Worm (Caenorhabditis elegans) whole organism, L2 larva: ENCODE results near the gene ins-6.

Experiments
- ZK546.5 ChIP-seq: sonication (generic microtip); optimal IDR thresholded peaks from 2 replicates; lab custom pipeline; 2017; ENCODE audit warnings: missing biosample characterization, missing genetic modification characterization
- ama-1 ChIP-seq: fragments of 150-350 bp; optimal IDR thresholded peaks from 2 replicates; lab custom pipeline; 2018; ENCODE audit warnings: inconsistent platforms
- blmp-1 ChIP-seq: sonication (generic microtip); optimal IDR thresholded peaks from 2 replicates; lab custom pipeline; 2017; ENCODE audit warnings: missing genetic modification characterization, mild to moderate bottlenecking, missing compliant biosample characterization, antibody characterized with exemption, moderate library complexity; ENCODE audit not compliant: insufficient read depth
- dmd-4 ChIP-seq: sonication (generic microtip); optimal IDR thresholded peaks from 2 replicates; lab custom pipeline; 2017; ENCODE audit warnings: missing biosample characterization, missing genetic modification characterization
- lin-39 ChIP-seq: fragments of 150-350 bp; optimal IDR thresholded peaks from 2 replicates; lab custom pipeline; 2014; ENCODE audit warnings: missing biosample characterization, missing genetic modification reagents, missing genetic modification characterization
- mab-5 ChIP-seq: fragments of 150-350 bp; optimal IDR thresholded peaks from 2 replicates; lab custom pipeline; 2014; ENCODE audit warnings: missing biosample characterization, missing genetic modification characterization
- nhr-10 ChIP-seq: sonication (generic microtip); optimal IDR thresholded peaks from 2 replicates; lab custom pipeline; 2017; ENCODE audit warnings: missing biosample characterization, missing genetic modification characterization
- nhr-12 ChIP-seq: fragments of 150-350 bp; optimal IDR thresholded peaks from 2 replicates; lab custom pipeline; 2014; ENCODE audit warnings: missing biosample characterization, missing genetic modification characterization
- nhr-21 ChIP-seq: fragments of 150-350 bp; optimal IDR thresholded peaks from 2 replicates; lab custom pipeline; 2014; ENCODE audit warnings: missing biosample characterization, missing genetic modification characterization
- nhr-237 ChIP-seq: fragments of 150-350 bp; optimal IDR thresholded peaks from 2 replicates; lab custom pipeline; 2014; ENCODE audit warnings: missing biosample characterization, missing genetic modification characterization
- skn-1 ChIP-seq: sonication (generic microtip); optimal IDR thresholded peaks from 2 replicates; lab custom pipeline; 2017; ENCODE audit warnings: missing biosample characterization, missing genetic modification characterization
- ztf-11 ChIP-seq: sonication (generic microtip); optimal IDR thresholded peaks from 2 replicates; lab custom pipeline; 2017; ENCODE audit warnings: missing biosample characterization, missing genetic modification characterization
- ztf-4 ChIP-seq: fragments of 150-350 bp; optimal IDR thresholded peaks from 2 replicates; lab custom pipeline; 2014; ENCODE audit warnings: missing biosample characterization, missing genetic modification characterization

- TF ChIP-seq ZK546.5 (tag; lab: Kevin White, UChicago) = no peak
- TF ChIP-seq blmp-1 = no peak
- no peak for TF ChIP-seq nhr-237 (tag; lab: Kevin White, UChicago)
- TF ChIP-seq nhr-10 (tag; lab: Kevin White, UChicago) = no peak
- no peak for TF ChIP-seq ama-1 (lab: Kevin White, UChicago)
- TF ChIP-seq mab-5 (tag; lab: Kevin White, UChicago) = no peak
- no peak for TF ChIP-seq ztf-4 (tag; lab: Kevin White, UChicago)
- TF ChIP-seq nhr-21 (tag; lab: Kevin White, UChicago) = no peak
- TF ChIP-seq nhr-12 (tag; lab: Kevin White, UChicago) = no peak
- no peak for TF ChIP-seq lin-39 (tag; lab: Kevin White, UChicago)
- no peak for TF ChIP-seq skn-1
- TF ChIP-seq dmd-4 (tag; lab: Kevin White, UChicago) = no peak
- no peak for TF ChIP-seq ztf-11
Measured at ce11 chrII:5988224-5988623, 12.0 kb upstream of the ins-6 start, which contains the start of gene ins-2.
